Worm (Caenorhabditis elegans) whole organism, midembryonic: ENCODE measurements around the gene C49H3.6.

Source experiments
- T22C8.4 ChIP-seq: fragments of 200-800 bp; sonication (Bioruptor generic); IDR thresholded peaks from 2 replicates; pipeline ENCODE4 v1.3.6; 2022; ENCODE audit warnings: missing genetic modification characterization, missing compliant biosample characterization
- cog-1 ChIP-seq: sonication (generic microtip); optimal IDR thresholded peaks from 2 replicates; lab custom pipeline; 2016; ENCODE audit warnings: missing genetic modification characterization, missing compliant biosample characterization
- flt-1 ChIP-seq: fragments of 200-800 bp; sonication (Bioruptor generic); IDR thresholded peaks from 2 replicates; pipeline ENCODE4 v1.3.6; 2022; ENCODE audit warnings: missing genetic modification characterization, missing compliant biosample characterization
- klf-2 ChIP-seq: fragments of 200-800 bp; sonication (Bioruptor generic); conservative IDR thresholded peaks from 2 replicates; pipeline ENCODE4 v1.3.6; 2022; ENCODE audit warnings: missing genetic modification reagents, missing genetic modification characterization, missing compliant biosample characterization
- med-1 ChIP-seq: sonication (generic microtip); optimal IDR thresholded peaks from 2 replicates; lab custom pipeline; 2017; ENCODE audit warnings: missing genetic modification characterization, mild to moderate bottlenecking, missing compliant biosample characterization, antibody characterized with exemption, missing genetic modification reagents; ENCODE audit not compliant: insufficient read depth
- ref-1 ChIP-seq: fragments of 200-800 bp; sonication (Bioruptor generic); conservative IDR thresholded peaks from 2 replicates; pipeline ENCODE4 v1.3.6; 2022; ENCODE audit warnings: missing genetic modification reagents, missing genetic modification characterization, missing compliant biosample characterization
- tab-1 ChIP-seq: fragments of 200-800 bp; sonication (Bioruptor generic); IDR thresholded peaks from 2 replicates; pipeline ENCODE4 v1.3.6; 2022; ENCODE audit warnings: missing genetic modification characterization, missing compliant biosample characterization
- ztf-23 ChIP-seq: fragments of 200-800 bp; sonication (Bioruptor generic); IDR thresholded peaks from 2 replicates; pipeline ENCODE4 v1.3.6; 2022; ENCODE audit warnings: missing genetic modification reagents, missing genetic modification characterization, missing compliant biosample characterization
- ztf-29 ChIP-seq: fragments of 200-800 bp; sonication (Bioruptor generic); IDR thresholded peaks from 2 replicates; pipeline ENCODE4 v1.3.6; 2022; ENCODE audit warnings: missing genetic modification reagents, missing genetic modification characterization, missing compliant biosample characterization

C49H3.6 gene

DNA sequence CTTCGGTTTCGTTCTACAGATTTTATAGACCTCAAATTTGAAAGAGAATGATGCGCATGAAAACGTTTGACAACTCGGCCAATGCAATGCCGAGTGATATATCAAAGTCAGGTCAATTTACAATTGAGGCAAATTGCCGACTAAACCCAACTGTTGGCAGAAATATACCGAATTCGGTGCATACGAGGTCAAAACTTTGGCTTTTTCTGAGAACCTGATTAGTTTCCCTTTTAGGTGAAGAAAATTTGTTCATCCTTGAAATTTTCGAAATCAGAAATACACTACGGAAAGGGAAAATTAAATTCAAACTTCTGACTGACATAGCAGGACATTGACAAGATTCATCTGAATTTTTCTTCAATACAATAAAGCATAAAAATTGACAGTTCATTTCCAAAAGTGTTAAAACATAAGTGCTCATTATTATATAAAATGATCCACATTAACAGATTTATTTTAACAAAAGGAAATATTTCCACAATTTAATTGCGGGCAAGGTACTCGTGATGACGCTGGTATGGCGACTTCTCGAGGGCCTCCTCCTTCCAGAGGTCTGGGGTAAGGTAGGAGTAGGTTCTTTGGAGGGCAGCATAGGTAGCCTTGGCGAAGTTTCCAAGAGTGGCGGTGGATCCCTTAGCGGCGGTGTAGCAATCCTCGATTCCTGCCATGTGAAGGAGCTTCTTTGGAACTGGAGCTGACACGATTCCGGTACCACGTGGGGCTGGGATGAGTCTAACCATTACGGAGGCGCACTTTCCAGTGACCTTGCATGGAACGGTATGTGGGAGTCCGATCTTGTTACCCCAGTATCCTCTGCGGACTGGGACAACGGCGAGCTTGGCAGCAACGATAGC, 21.7 kb downstream of the C49H3.6 start:
- TF ChIP-seq klf-2 (GFP tag; lab: Robert Waterston, UW) (no peak), ztf-29 (GFP tag; lab: Robert Waterston, UW) (no peak), flt-1 (GFP tag; lab: Robert Waterston, UW) (no peak), T22C8.4 (GFP tag; lab: Robert Waterston, UW) (no peak), ref-1 (no peak), cog-1 (no peak), ztf-23 (GFP tag; lab: Robert Waterston, UW) (no peak), med-1 (no peak), tab-1 (GFP tag; lab: Robert Waterston, UW) (no peak)

DNA sequence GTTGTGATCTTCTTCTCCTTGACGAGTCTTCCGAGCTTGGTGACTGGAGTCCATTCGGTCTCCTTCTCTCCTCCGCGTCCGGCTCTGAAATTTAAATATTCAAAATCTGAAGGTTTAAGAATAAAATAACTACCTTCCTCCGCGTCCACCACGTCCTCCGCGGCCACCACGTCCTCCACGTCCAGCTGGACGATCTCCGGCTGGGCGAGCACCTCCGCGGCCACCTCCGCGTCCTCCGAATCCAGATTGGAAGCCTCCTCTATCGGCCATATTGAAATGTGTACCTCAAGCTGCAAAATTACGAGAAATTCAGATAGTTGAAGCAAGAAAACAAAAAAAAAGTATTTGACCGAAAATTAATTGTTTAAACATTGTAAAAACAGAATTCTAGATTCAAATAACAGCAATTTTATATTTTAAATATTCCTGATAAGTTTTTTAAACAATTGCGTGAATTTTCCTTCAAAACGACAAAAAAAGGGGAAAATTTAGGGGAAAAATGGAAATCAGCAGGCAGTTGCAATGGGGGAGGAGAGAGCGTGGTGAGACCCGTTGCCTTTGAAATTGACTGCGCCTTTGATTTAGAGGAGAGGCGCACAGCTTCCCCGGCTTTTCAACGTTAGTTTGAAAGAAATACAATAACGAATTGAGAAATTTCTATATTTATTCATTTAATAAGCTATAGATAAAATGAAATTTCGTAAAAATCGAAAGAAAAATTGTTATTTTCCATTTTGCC, 22.7 kb downstream of the C49H3.6 start, which contains the start of gene rps-2:
Gene rps-2, minus strand, starts transcription at position 290 of the 739 bp plus-strand sequence.
- TF ChIP-seq T22C8.4 (GFP tag; lab: Robert Waterston, UW) (no peak), cog-1 (no peak), ztf-23 (GFP tag; lab: Robert Waterston, UW) (no peak), ztf-29 (GFP tag; lab: Robert Waterston, UW) (no peak), klf-2 (GFP tag; lab: Robert Waterston, UW) (no peak), ref-1 (no peak)

DNA sequence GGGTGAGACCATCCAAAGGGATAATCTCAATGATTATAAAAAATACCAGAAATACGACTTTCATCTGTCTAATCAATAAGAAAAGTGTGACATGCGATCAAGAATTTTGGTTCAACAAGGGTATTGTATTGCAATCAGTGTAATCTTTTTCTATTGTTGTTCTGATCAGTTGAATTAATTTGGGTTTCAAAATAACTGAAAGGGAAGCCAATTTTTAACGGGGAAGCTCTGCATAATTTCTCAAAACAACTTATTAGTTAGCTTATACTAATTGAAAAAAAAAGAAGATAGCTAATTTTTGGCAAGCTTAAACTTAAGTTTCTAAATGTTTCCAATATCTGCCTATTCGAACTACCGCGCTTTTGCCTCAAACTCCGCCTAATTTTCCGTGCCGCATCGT, 23.7 kb downstream of the C49H3.6 start, which contains the start of gene C49H3.12:
Gene C49H3.12, minus strand, starts transcription at position 101 of the 400 bp plus-strand sequence.
- TF ChIP-seq flt-1 (GFP tag; lab: Robert Waterston, UW): no peak
- no peak for TF ChIP-seq ztf-23 (GFP tag; lab: Robert Waterston, UW)
- no peak for TF ChIP-seq ref-1
- TF ChIP-seq klf-2 (GFP tag; lab: Robert Waterston, UW): no peak
- TF ChIP-seq med-1: no peak
- TF ChIP-seq cog-1: no peak
- no peak for TF ChIP-seq T22C8.4 (GFP tag; lab: Robert Waterston, UW)
- no peak for TF ChIP-seq ztf-29 (GFP tag; lab: Robert Waterston, UW)
- TF ChIP-seq tab-1 (GFP tag; lab: Robert Waterston, UW): no peak

DNA sequence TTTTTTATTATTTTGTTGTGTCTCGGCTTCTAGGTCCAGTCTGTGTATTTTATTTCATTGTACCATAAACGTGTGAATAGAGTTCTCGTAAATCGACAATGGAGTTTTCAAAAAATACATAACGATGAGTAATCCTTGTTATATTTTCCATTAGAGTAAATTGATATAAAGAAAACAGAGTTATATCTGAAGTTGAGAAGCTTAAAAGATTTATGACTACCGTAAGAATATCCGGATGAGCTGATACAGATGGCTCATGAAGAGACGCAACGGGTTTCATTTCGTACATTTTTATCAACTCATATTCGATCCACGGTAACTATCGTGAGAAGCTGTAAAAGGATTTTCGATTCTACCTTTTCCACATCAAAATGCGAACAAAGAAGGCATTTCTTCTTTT, 24.3 kb downstream of the C49H3.6 start, which contains the start of gene gcy-8:
Gene gcy-8, plus strand, starts transcription at position 301 of the 400 bp plus-strand sequence.
- TF ChIP-seq ref-1 (no peak), flt-1 (GFP tag; lab: Robert Waterston, UW) (no peak)

DNA sequence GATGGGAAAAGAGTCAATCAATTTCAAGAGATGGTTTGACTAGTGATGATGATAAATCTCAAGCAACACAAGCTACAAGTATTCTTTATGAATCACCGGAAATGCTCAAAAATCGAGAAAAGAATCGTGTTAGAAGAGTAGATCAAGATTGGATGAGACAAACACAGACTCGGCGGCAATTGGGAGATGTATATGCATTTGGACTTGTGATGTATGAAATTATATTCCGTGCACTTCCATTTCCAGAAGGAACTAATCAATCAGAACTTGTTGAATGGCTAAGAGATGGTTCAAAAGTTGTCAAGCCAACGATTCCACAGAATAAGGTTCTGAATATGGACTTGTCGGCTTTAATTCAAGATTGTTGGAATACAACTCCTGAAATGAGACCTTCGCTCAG, 28.3 kb downstream of the C49H3.6 start:
- no peak for TF ChIP-seq T22C8.4 (GFP tag; lab: Robert Waterston, UW)
- TF ChIP-seq tab-1 (GFP tag; lab: Robert Waterston, UW): no peak

DNA sequence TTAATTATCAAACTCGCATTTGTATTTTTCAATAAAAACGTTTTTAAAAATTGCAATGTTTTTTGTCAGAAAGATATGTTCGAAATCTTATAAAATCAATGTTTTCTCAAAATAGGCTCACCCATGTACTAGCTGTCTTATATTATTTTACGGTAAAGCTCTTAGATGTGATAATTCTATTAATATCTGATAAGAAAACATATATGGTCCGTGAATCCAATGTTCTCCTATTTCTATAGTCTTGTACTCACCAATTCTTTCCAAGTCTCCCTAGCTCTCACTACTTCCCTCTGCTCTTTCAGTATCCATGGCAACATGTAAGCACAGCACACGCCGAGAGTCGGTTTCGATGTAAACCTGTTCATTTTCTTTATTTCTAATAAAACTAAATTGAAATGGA, 30.2 kb downstream of the C49H3.6 start, which contains the start of gene bbs-2:
Gene bbs-2, plus strand, starts transcription at position 301 of the 400 bp plus-strand sequence.
- TF ChIP-seq ref-1 (no peak), flt-1 (GFP tag; lab: Robert Waterston, UW) (no peak), med-1 (no peak), cog-1 (no peak), tab-1 (GFP tag; lab: Robert Waterston, UW) (no peak), klf-2 (GFP tag; lab: Robert Waterston, UW) (no peak)

DNA sequence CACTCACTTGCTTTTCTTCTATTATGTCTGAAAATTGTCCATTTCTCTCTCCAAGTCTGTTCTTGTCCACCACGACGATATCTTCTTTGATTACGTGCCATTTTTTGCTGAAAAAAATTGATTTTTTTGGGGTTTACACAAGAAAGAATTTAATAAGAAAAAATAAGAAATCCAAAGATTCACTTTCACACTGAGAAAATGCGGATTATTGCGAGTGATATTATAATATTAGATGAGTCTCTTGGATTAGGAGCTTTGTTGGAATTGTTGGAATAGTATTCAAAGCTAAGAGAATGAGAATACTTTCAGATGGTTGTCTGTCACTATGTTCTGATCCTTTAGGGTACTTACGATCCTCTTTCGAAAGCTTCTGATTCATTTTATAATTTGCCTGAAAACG, 35.3 kb downstream of the C49H3.6 start, which contains the start of gene F20D12.7:
Gene F20D12.7, minus strand, starts transcription at position 101 of the 400 bp plus-strand sequence.
- TF ChIP-seq med-1 (no peak), flt-1 (GFP tag; lab: Robert Waterston, UW) (no peak), ztf-23 (GFP tag; lab: Robert Waterston, UW) (no peak), ztf-29 (GFP tag; lab: Robert Waterston, UW) (no peak), tab-1 (GFP tag; lab: Robert Waterston, UW) (no peak), ref-1 (no peak), T22C8.4 (GFP tag; lab: Robert Waterston, UW) (no peak), cog-1 (no peak), klf-2 (GFP tag; lab: Robert Waterston, UW) (no peak)

DNA sequence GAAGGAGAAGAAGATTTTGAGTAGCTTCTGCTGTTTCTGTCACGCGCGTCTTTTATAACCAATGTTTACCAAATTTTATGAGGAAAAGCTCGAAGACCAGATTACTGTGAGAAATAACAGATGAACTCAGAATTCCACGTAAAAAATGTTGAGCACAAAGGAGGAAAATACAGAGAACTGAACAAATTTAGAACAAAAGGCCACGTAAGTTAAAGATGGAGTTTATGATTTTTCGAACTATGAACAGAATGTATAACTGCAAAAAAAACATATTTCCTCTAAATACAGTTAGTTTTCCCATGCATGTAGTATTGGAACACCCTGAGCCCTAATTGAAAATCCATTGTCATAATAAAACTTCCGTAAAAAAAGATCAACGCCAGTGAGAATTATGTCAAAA, 37.4 kb downstream of the C49H3.6 start, which contains the start of gene exc-9:
Gene exc-9, minus strand, starts transcription at position 101 of the 400 bp plus-strand sequence.
- TF ChIP-seq flt-1 (GFP tag; lab: Robert Waterston, UW) (no peak), cog-1 (no peak), klf-2 (GFP tag; lab: Robert Waterston, UW) (no peak), T22C8.4 (GFP tag; lab: Robert Waterston, UW) (no peak), ztf-23 (GFP tag; lab: Robert Waterston, UW) (no peak), ref-1 (no peak), ztf-29 (GFP tag; lab: Robert Waterston, UW) (no peak), med-1 (no peak), tab-1 (GFP tag; lab: Robert Waterston, UW) (no peak)

DNA sequence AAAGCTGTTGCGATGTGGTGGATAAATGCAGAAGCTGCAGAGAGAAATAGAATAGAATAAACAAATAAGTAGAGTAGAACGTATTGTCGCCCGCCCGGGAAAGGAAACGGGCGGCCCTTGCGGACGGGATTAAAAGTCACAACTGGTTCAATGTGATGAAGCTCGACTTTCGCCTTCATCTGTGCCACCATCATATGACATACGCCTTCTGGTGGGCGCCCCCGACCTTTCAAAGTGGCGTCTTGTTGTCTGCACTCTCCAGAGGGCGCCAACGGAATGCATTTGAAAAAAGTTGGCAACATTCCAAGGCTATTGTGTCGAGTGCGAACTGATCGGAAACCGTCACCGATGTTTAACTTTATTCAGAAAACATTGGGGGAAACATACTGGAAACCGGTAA, 39.7 kb downstream of the C49H3.6 start:
- TF ChIP-seq tab-1 (GFP tag; lab: Robert Waterston, UW) (no peak), med-1 (no peak), flt-1 (GFP tag; lab: Robert Waterston, UW) (no peak), ztf-29 (GFP tag; lab: Robert Waterston, UW) (no peak), T22C8.4 (GFP tag; lab: Robert Waterston, UW) (no peak), klf-2 (GFP tag; lab: Robert Waterston, UW) (no peak), cog-1 (no peak), ref-1 (no peak), ztf-23 (GFP tag; lab: Robert Waterston, UW) (no peak)
